Worm (Caenorhabditis elegans): ENCODE results near the gene srh-147.
"Not testable (repeated sequence)": the region's sequence is repeated elsewhere in the genome, so short reads cannot be mapped to it uniquely, and the experiment has no call there.

Gene srh-147

DNA sequence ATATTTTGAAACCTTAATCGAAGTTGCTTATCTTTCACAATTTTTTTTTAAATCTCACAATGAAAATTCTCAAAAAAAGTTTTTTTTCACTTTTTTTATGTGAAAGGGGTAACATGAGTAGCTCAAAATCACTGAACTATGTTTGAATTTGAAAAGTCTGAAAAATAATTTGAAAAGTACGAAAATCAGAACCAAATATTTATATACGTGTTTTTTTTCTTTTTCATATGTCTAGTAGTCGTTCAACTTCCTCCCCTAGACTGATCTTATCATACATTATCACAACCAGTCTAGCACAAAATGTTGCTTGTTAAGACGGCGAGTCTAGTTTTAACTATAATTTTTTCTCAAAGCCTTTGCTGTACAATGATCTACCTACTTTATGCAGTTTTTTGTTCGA is 28.7 kb downstream of the srh-147 start, which contains the start of gene srbc-49:
TSS of gene srbc-49 (plus strand) at position 301 of the 400 bp plus-strand sequence.
- TF ChIP-seq hnd-1 (tag; optimal IDR thresholded peaks at IDR 0.05) (no peak), ceh-13 (GFP tag; optimal IDR thresholded peaks at IDR 0.05) (no peak), pes-1 (GFP tag; IDR thresholded peaks at IDR 0.05) (no peak), F13C5.2 (tag; optimal IDR thresholded peaks at IDR 0.05) (no peak), aly-1 (tag; optimal IDR thresholded peaks at IDR 0.05) (no peak), tbx-11 (GFP tag; IDR thresholded peaks at IDR 0.05) (no peak), scrt-1 (GFP tag; IDR thresholded peaks at IDR 0.05) (no peak), flt-1 (GFP tag; IDR thresholded peaks at IDR 0.05) (no peak), tbx-37 (GFP tag; conservative IDR thresholded peaks at IDR 0.05) (no peak), ets-7 (tag; optimal IDR thresholded peaks at IDR 0.05) (no peak), sea-1 (GFP tag; conservative IDR thresholded peaks at IDR 0.05) (no peak), ama-1 (optimal IDR thresholded peaks at IDR 0.05) (no peak), hmbx-1 (tag; optimal IDR thresholded peaks at IDR 0.05) (no peak), B0310.2 (tag; optimal IDR thresholded peaks at IDR 0.05) (no peak), tra-4 (tag; optimal IDR thresholded peaks at IDR 0.05) (no peak), ceh-36 (tag; optimal IDR thresholded peaks at IDR 0.05) (no peak), hmg-4 (GFP tag; optimal IDR thresholded peaks at IDR 0.05) (no peak)

DNA sequence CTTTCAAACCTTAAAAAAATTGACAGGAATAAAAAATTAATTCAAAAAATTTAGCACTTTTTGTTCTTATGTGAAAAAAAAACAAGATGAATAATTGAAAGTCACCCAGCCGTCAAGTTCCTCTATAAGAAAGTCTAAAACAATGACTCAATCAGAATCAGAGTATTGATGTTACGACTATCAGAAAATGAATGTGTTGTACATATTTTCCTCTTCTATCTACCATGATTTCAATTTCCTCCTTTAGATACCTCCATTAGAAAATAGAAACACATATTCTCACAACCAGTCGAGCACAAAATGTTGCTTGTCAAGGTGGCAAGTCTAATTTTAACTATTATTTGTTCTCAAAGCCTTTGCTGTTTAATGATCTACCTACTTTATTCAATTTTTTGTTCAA is 30.1 kb downstream of the srh-147 start, which contains the start of gene srbc-48:
TSS of gene srbc-48 (plus strand) at position 301 of the 400 bp plus-strand sequence.
- TF ChIP-seq pes-1 (GFP tag; IDR thresholded peaks at IDR 0.05) = no peak
- TF ChIP-seq ceh-36 (tag; optimal IDR thresholded peaks at IDR 0.05) = no peak
- TF ChIP-seq tra-4 (tag; optimal IDR thresholded peaks at IDR 0.05) = no peak
- no peak for TF ChIP-seq hnd-1 (tag; optimal IDR thresholded peaks at IDR 0.05)
- TF ChIP-seq tbx-37 (GFP tag; conservative IDR thresholded peaks at IDR 0.05) = no peak
- no peak for TF ChIP-seq hmg-4 (GFP tag; optimal IDR thresholded peaks at IDR 0.05)
- no peak for TF ChIP-seq aly-1 (tag; optimal IDR thresholded peaks at IDR 0.05)
- TF ChIP-seq hmbx-1 (tag; optimal IDR thresholded peaks at IDR 0.05) = no peak
- TF ChIP-seq scrt-1 (GFP tag; IDR thresholded peaks at IDR 0.05) = no peak
- TF ChIP-seq flt-1 (GFP tag; IDR thresholded peaks at IDR 0.05) = no peak
- TF ChIP-seq F13C5.2 (tag; optimal IDR thresholded peaks at IDR 0.05) = no peak
- TF ChIP-seq tbx-11 (GFP tag; IDR thresholded peaks at IDR 0.05) = no peak
- TF ChIP-seq ama-1 (optimal IDR thresholded peaks at IDR 0.05) = no peak
- TF ChIP-seq ets-7 (tag; optimal IDR thresholded peaks at IDR 0.05) = no peak
- no peak for TF ChIP-seq sea-1 (GFP tag; conservative IDR thresholded peaks at IDR 0.05)
- no peak for TF ChIP-seq ceh-13 (GFP tag; optimal IDR thresholded peaks at IDR 0.05)
- TF ChIP-seq B0310.2 (tag; optimal IDR thresholded peaks at IDR 0.05) = no peak

DNA sequence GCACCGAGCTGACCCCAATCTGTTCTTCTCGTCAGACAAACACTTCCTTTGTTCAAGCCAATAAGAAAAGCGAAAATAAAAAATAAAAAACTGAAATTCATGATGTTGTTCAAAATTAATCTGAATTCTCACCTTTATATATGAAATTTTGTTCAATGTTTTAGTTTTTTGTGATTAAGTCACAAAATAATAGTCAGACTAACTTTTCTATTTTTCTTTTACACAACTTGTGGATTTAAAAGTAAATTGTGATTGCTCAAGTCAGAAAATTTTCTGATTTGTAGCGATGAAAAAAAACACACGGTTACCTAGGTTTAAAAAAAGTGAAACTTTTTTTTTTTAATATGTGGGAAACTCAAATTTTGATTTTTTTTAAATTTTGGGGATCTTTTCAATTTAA is 32.4 kb downstream of the srh-147 start, which contains the start of gene abf-3:
TSS of gene abf-3 (minus strand) at position 101 of the 400 bp plus-strand sequence.
- TF ChIP-seq scrt-1 (GFP tag; IDR thresholded peaks at IDR 0.05) = no peak
- TF ChIP-seq ets-7 (tag; optimal IDR thresholded peaks at IDR 0.05) = no peak
- TF ChIP-seq ama-1 (optimal IDR thresholded peaks at IDR 0.05) = no peak
- TF ChIP-seq tra-4 (tag; optimal IDR thresholded peaks at IDR 0.05) = no peak
- TF ChIP-seq hnd-1 (tag; optimal IDR thresholded peaks at IDR 0.05) = no peak
- TF ChIP-seq tbx-11 (GFP tag; IDR thresholded peaks at IDR 0.05) = no peak
- TF ChIP-seq aly-1 (tag; optimal IDR thresholded peaks at IDR 0.05) = no peak
- no peak for TF ChIP-seq ceh-13 (GFP tag; optimal IDR thresholded peaks at IDR 0.05)
- no peak for TF ChIP-seq pes-1 (GFP tag; IDR thresholded peaks at IDR 0.05)
- no peak for TF ChIP-seq hmg-4 (GFP tag; optimal IDR thresholded peaks at IDR 0.05)
- TF ChIP-seq F13C5.2 (tag; optimal IDR thresholded peaks at IDR 0.05) = no peak

DNA sequence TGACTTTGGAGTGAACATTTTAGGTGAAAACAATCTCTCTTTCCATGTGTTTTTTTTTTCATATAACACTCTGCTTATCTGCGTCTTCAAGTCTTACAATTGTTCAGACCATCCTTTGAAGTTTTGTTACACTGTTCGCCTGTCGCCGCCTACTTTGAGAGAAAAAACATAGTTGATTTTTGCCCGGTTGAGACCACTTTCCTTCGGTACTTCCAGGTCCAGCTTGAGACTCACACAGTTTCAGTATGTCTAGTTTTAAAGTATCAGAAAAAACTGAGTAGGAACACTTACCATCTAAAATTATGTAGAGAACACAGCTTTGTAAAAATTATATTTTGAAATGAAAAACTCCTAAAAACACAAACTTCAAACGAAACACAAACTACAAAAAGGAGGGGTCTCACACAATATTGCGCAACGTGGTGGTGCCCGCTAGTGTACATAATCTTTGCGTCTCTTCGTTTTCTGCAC is 34.1 kb downstream of the srh-147 start, which contains the start of the genes fbxa-69 and F54B8.4:
TSS of gene fbxa-69 (minus strand) at position 10 of the 471 bp plus-strand sequence.
TSS of gene F54B8.4 (plus strand) at position 421 of the 471 bp plus-strand sequence.
- TF ChIP-seq flt-1 (GFP tag; IDR thresholded peaks at IDR 0.05) (no peak), scrt-1 (GFP tag; IDR thresholded peaks at IDR 0.05) (no peak), hmbx-1 (tag; optimal IDR thresholded peaks at IDR 0.05) (no peak), sea-1 (GFP tag; conservative IDR thresholded peaks at IDR 0.05) (no peak), ets-7 (tag; optimal IDR thresholded peaks at IDR 0.05) (no peak), B0310.2 (tag; optimal IDR thresholded peaks at IDR 0.05) (no peak), aly-1 (tag; optimal IDR thresholded peaks at IDR 0.05) (no peak), F13C5.2 (tag; optimal IDR thresholded peaks at IDR 0.05) (no peak), pes-1 (GFP tag; IDR thresholded peaks at IDR 0.05) (no peak), hnd-1 (tag; optimal IDR thresholded peaks at IDR 0.05) (no peak), hmg-4 (GFP tag; optimal IDR thresholded peaks at IDR 0.05) (no peak), ceh-13 (GFP tag; optimal IDR thresholded peaks at IDR 0.05) (no peak)

DNA sequence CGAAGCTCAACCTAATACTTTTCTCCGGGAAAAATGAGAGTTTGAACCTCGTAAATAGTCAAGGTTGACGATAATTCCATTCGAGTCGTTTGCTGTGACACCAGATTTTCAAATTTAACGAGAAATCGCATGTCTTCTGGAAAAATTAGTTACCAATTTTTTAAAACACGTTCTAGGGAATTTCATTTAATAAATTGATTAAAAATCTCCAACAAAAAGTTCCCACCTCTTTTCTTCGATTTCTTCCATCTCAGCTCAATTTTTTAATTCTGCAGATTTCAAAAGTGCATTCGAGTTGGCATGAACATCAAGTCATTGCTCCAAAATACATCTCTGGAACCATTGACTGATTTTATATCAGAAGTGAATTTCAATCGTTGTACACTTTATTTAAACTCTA is 38.1 kb downstream of the srh-147 start, which contains the start of gene nhr-282:
TSS of gene nhr-282 (plus strand) at position 301 of the 400 bp plus-strand sequence.
- TF ChIP-seq scrt-1 (GFP tag; IDR thresholded peaks at IDR 0.05); tbx-37 (GFP tag; conservative IDR thresholded peaks at IDR 0.05); B0310.2 (tag; optimal IDR thresholded peaks at IDR 0.05): not testable (repeated sequence)

DNA sequence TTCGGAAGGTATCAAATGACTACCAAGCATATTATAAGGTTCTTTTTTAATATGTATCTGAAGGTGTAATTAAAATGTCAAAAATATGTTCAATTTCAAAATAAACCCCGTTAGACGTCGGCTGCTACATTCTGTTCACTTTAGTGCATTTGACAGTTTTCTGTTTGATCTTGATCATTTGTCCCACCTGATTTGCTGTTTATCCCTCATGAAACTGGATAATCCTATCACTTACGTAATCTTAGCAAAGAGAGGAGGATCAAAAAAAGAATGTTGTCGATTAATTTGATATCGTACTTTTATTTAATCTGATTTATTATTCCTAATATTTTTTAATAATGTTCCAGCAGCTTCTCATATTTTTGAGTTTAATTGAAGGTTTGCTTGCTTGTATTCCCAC is 39.7 kb downstream of the srh-147 start, which contains the start of gene F54B8.1:
TSS of gene F54B8.1 (plus strand) at position 301 of the 400 bp plus-strand sequence.
- TF ChIP-seq aly-1 (tag; optimal IDR thresholded peaks at IDR 0.05) = no peak
- TF ChIP-seq sea-1 (GFP tag; conservative IDR thresholded peaks at IDR 0.05) = no peak
- no peak for TF ChIP-seq tra-4 (tag; optimal IDR thresholded peaks at IDR 0.05)
- TF ChIP-seq scrt-1 (GFP tag; IDR thresholded peaks at IDR 0.05) = no peak
- no peak for TF ChIP-seq pes-1 (GFP tag; IDR thresholded peaks at IDR 0.05)
- TF ChIP-seq hmg-4 (GFP tag; optimal IDR thresholded peaks at IDR 0.05) = no peak
- TF ChIP-seq F13C5.2 (tag; optimal IDR thresholded peaks at IDR 0.05) = no peak
- TF ChIP-seq ceh-36 (tag; optimal IDR thresholded peaks at IDR 0.05) = no peak

DNA sequence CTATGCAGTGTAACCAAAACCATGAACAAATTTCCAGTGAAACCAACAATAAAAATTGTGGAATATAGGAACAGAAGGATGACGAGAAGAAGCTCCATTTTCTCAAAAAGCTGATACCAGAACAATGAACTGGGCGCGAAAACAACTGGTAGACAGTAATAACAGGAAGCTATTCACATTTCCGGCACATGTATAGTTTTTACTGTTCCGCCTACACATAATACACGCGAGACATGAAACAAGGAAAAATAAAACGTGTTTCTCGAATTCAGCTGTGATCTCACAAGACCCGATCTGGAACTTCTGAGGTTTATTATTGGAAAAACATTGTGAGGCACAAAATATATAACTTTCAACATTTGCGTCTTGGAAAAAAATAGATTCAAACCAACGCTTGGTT is 40.6 kb downstream of the srh-147 start, which contains the start of gene srsx-36:
TSS of gene srsx-36 (minus strand) at position 101 of the 400 bp plus-strand sequence.
- TF ChIP-seq F13C5.2 (tag; optimal IDR thresholded peaks at IDR 0.05) (no peak), sea-1 (GFP tag; conservative IDR thresholded peaks at IDR 0.05) (no peak), B0310.2 (tag; optimal IDR thresholded peaks at IDR 0.05) (no peak), tra-4 (tag; optimal IDR thresholded peaks at IDR 0.05) (no peak), ets-7 (tag; optimal IDR thresholded peaks at IDR 0.05) (no peak), hnd-1 (tag; optimal IDR thresholded peaks at IDR 0.05) (no peak), aly-1 (tag; optimal IDR thresholded peaks at IDR 0.05) (no peak), hmbx-1 (tag; optimal IDR thresholded peaks at IDR 0.05) (no peak), tbx-11 (GFP tag; IDR thresholded peaks at IDR 0.05) (no peak)

Data from whole organism, early embryonic.